Fruit fly (Drosophila melanogaster) whole organism, prepupa: ENCODE results near the gene CG31029.

ENCODE experiments used
- Blimp-1 ChIP-seq: fragments of 200-800 bp; sonication (Bioruptor generic); optimal IDR thresholded peaks from 3 replicates; lab custom pipeline; 2017; ENCODE audit warnings: missing biosample characterization, missing genetic modification characterization, mild to moderate bottlenecking, moderate library complexity, missing genetic modification reagents
- CG10631 ChIP-seq: fragments of 200-800 bp; sonication (Bioruptor generic); optimal IDR thresholded peaks from 2 replicates; lab custom pipeline; 2016; ENCODE audit warnings: missing biosample characterization, missing genetic modification characterization
- CG10669 ChIP-seq: fragments of 200-800 bp; sonication (Bioruptor generic); optimal IDR thresholded peaks from 3 replicates; lab custom pipeline; 2018; ENCODE audit warnings: missing biosample characterization, mild to moderate bottlenecking, missing genetic modification characterization, moderate library complexity
- CG11294 ChIP-seq: fragments of 200-800 bp; sonication (Bioruptor generic); IDR thresholded peaks from 2 replicates; pipeline ENCODE4 v1.3.6; 2022; ENCODE audit warnings: missing biosample characterization, missing genetic modification characterization
- CG11762 ChIP-seq: fragments of 200-800 bp; sonication (Bioruptor generic); optimal IDR thresholded peaks from 3 replicates; lab custom pipeline; 2016; ENCODE audit warnings: missing biosample characterization, missing genetic modification characterization; ENCODE audit not compliant: insufficient read depth
- CG11902 ChIP-seq: fragments of 200-800 bp; sonication (Bioruptor generic); optimal IDR thresholded peaks from 3 replicates; lab custom pipeline; 2016; ENCODE audit warnings: missing biosample characterization, missing genetic modification characterization
- CG15336 ChIP-seq: fragments of 200-800 bp; sonication (Bioruptor generic); IDR thresholded peaks from 2 replicates; pipeline ENCODE4 v1.3.6; 2022; ENCODE audit warnings: missing biosample characterization, missing genetic modification characterization
- CG1621 ChIP-seq: fragments of 200-800 bp; sonication (Bioruptor generic); optimal IDR thresholded peaks from 3 replicates; lab custom pipeline; 2018; ENCODE audit warnings: missing biosample characterization, mild to moderate bottlenecking, missing genetic modification characterization
- CG16779 ChIP-seq: fragments of 200-800 bp; sonication (Bioruptor generic); optimal IDR thresholded peaks from 3 replicates; lab custom pipeline; 2017; ENCODE audit warnings: missing biosample characterization, mild to moderate bottlenecking, missing genetic modification characterization
- CG3032 ChIP-seq: fragments of 200-800 bp; optimal IDR thresholded peaks from 2 replicates; lab custom pipeline; 2019; ENCODE audit warnings: missing biosample characterization, mild to moderate bottlenecking, missing genetic modification characterization, moderate library complexity
- CG32006 ChIP-seq: fragments of 200-800 bp; sonication (Bioruptor generic); optimal IDR thresholded peaks from 3 replicates; lab custom pipeline; 2017; ENCODE audit warnings: missing biosample characterization, mild to moderate bottlenecking, missing genetic modification characterization
- CG34406 ChIP-seq: fragments of 200-800 bp; sonication (Bioruptor generic); optimal IDR thresholded peaks from 3 replicates; lab custom pipeline; 2016; ENCODE audit warnings: missing biosample characterization, missing genetic modification characterization
- CG3919 ChIP-seq: fragments of 200-800 bp; sonication (Bioruptor generic); optimal IDR thresholded peaks from 3 replicates; lab custom pipeline; 2016; ENCODE audit warnings: missing biosample characterization, missing genetic modification characterization
- CG6276 ChIP-seq: fragments of 200-800 bp; sonication (Bioruptor generic); optimal IDR thresholded peaks from 2 replicates; lab custom pipeline; 2017; ENCODE audit warnings: missing biosample characterization, mild to moderate bottlenecking, missing genetic modification characterization
- CG6808 ChIP-seq: fragments of 200-800 bp; sonication (Bioruptor generic); optimal IDR thresholded peaks from 3 replicates; lab custom pipeline; 2017; ENCODE audit warnings: missing biosample characterization, missing genetic modification characterization, mild to moderate bottlenecking, moderate library complexity, missing genetic modification reagents
- CG6854 ChIP-seq: fragments of 200-800 bp; sonication (Bioruptor generic); optimal IDR thresholded peaks from 2 replicates; lab custom pipeline; 2017; ENCODE audit warnings: missing biosample characterization, mild to moderate bottlenecking, missing genetic modification characterization
- CG7368 ChIP-seq: fragments of 200-800 bp; sonication (Bioruptor generic); optimal IDR thresholded peaks from 3 replicates; lab custom pipeline; 2016; ENCODE audit warnings: missing biosample characterization, missing genetic modification characterization
- CG8119 ChIP-seq: fragments of 200-800 bp; sonication (Bioruptor generic); IDR thresholded peaks from 3 replicates; pipeline ENCODE4 v1.3.6; 2022; ENCODE audit warnings: missing biosample characterization, missing genetic modification characterization
- CG9139 ChIP-seq: fragments of 200-800 bp; sonication (Bioruptor generic); optimal IDR thresholded peaks from 3 replicates; lab custom pipeline; 2017; ENCODE audit warnings: missing biosample characterization, mild to moderate bottlenecking, missing genetic modification characterization
- Eip75B ChIP-seq: fragments of 200-800 bp; sonication (Bioruptor generic); optimal IDR thresholded peaks from 3 replicates; lab custom pipeline; 2016; ENCODE audit warnings: missing biosample characterization, missing genetic modification characterization
- Eip78C ChIP-seq: fragments of 200-800 bp; sonication (Bioruptor generic); peaks from one replicate; lab custom pipeline; 2016; ENCODE audit warnings: missing biosample characterization, missing genetic modification characterization
- Eip93F ChIP-seq: fragments of 200-800 bp; sonication (Bioruptor generic); optimal IDR thresholded peaks from 2 replicates; lab custom pipeline; 2016; ENCODE audit warnings: missing biosample characterization, mild to moderate bottlenecking, missing genetic modification characterization
- Ets21C ChIP-seq: fragments of 200-800 bp; sonication (Bioruptor generic); optimal IDR thresholded peaks from 3 replicates; lab custom pipeline; 2016; ENCODE audit warnings: missing biosample characterization, missing genetic modification characterization
- Ets96B ChIP-seq: fragments of 200-800 bp; optimal IDR thresholded peaks from 2 replicates; lab custom pipeline; 2019; ENCODE audit warnings: missing biosample characterization, mild to moderate bottlenecking, missing genetic modification characterization, moderate library complexity
- Hr38 ChIP-seq: sonication (Bioruptor generic); optimal IDR thresholded peaks from 2 replicates; lab custom pipeline; 2016; ENCODE audit warnings: missing biosample characterization, missing genetic modification characterization
- Hr39 ChIP-seq: fragments of 200-800 bp; sonication (Bioruptor generic); optimal IDR thresholded peaks from 2 replicates; lab custom pipeline; 2016; ENCODE audit warnings: missing biosample characterization, missing genetic modification characterization
- Lpt ChIP-seq: fragments of 200-800 bp; sonication (Bioruptor generic); optimal IDR thresholded peaks from 3 replicates; lab custom pipeline; 2016; ENCODE audit warnings: missing biosample characterization, missing genetic modification characterization
- Met ChIP-seq: fragments of 200-800 bp; sonication (Bioruptor generic); optimal IDR thresholded peaks from 3 replicates; lab custom pipeline; 2016; ENCODE audit warnings: missing biosample characterization, missing genetic modification characterization
- Sox102F ChIP-seq: fragments of 200-800 bp; sonication (Bioruptor generic); optimal IDR thresholded peaks from 2 replicates; lab custom pipeline; 2016; ENCODE audit warnings: missing biosample characterization, mild to moderate bottlenecking, missing genetic modification characterization
- achi ChIP-seq: fragments of 200-800 bp; sonication (Bioruptor generic); optimal IDR thresholded peaks from 3 replicates; lab custom pipeline; 2016; ENCODE audit warnings: missing biosample characterization, missing genetic modification characterization
- acj6 ChIP-seq: fragments of 200-800 bp; sonication (Bioruptor generic); optimal IDR thresholded peaks from 3 replicates; lab custom pipeline; 2016; ENCODE audit warnings: missing biosample characterization, missing genetic modification characterization
- cyc ChIP-seq: fragments of 200-800 bp; sonication (Bioruptor generic); optimal IDR thresholded peaks from 3 replicates; lab custom pipeline; 2016; ENCODE audit warnings: missing biosample characterization, missing genetic modification characterization
- dac ChIP-seq: fragments of 200-800 bp; sonication (Bioruptor generic); optimal IDR thresholded peaks from 2 replicates; lab custom pipeline; 2017; ENCODE audit warnings: missing biosample characterization, mild to moderate bottlenecking, missing genetic modification characterization
- dsx ChIP-seq: fragments of 200-800 bp; optimal IDR thresholded peaks from 3 replicates; lab custom pipeline; 2019; ENCODE audit warnings: missing biosample characterization, mild to moderate bottlenecking, missing genetic modification characterization, moderate library complexity; ENCODE audit not compliant: poor library complexity, severe bottlenecking
- eg ChIP-seq: fragments of 200-800 bp; sonication (Bioruptor generic); IDR thresholded peaks from 3 replicates; pipeline ENCODE4 v1.3.6; 2022; ENCODE audit warnings: missing biosample characterization, missing genetic modification characterization
- fd85E ChIP-seq: fragments of 200-800 bp; sonication (Bioruptor generic); optimal IDR thresholded peaks from 3 replicates; lab custom pipeline; 2016; ENCODE audit warnings: missing biosample characterization, missing genetic modification characterization
- fkh ChIP-seq: fragments of 200-800 bp; sonication (Bioruptor generic); optimal IDR thresholded peaks from 3 replicates; lab custom pipeline; 2017; ENCODE audit warnings: missing biosample characterization, mild to moderate bottlenecking, missing genetic modification characterization, moderate library complexity
- net ChIP-seq: fragments of 200-800 bp; sonication (Bioruptor generic); optimal IDR thresholded peaks from 3 replicates; lab custom pipeline; 2016; ENCODE audit warnings: missing biosample characterization, missing genetic modification characterization
- pdm3 ChIP-seq: fragments of 200-800 bp; sonication (Bioruptor generic); optimal IDR thresholded peaks from 3 replicates; lab custom pipeline; 2016; ENCODE audit warnings: missing biosample characterization, missing genetic modification characterization
- spab ChIP-seq: fragments of 200-800 bp; sonication (Bioruptor generic); optimal IDR thresholded peaks from 2 replicates; lab custom pipeline; 2017; ENCODE audit warnings: missing biosample characterization, mild to moderate bottlenecking, missing genetic modification characterization, missing genetic modification reagents
- ss ChIP-seq, 2 experiments: fragments of 200-800 bp; sonication (Bioruptor generic); optimal IDR thresholded peaks; 2 replicates in 1 of 2; 3 replicates in 1 of 2; lab custom pipeline; 2017 to 2018; ENCODE audit warnings: mild to moderate bottlenecking in 2 of 2, missing biosample characterization in 2 of 2, missing genetic modification characterization in 2 of 2, moderate library complexity in 1 of 2
- topi ChIP-seq: fragments of 200-800 bp; sonication (Bioruptor generic); optimal IDR thresholded peaks from 3 replicates; lab custom pipeline; 2016; ENCODE audit warnings: missing biosample characterization, missing genetic modification characterization

The CG31029 gene

DNA sequence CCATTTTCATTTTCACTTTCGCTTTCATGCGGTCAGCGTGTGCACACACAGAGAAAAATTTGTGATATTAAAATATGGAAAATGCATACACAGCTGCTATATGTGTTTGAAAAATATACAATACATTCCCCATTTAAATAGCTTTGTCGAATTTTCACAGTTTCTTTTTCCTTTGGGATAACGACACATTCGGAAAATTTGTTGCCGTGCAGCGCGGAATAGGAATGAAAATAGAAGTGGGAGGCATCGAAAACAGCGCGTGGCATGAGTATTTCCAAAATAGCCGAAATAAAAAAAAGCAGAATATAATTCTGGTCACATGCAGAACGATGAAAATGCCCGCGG, 39.5 kb downstream of the CG31029 start (continued):
- TF ChIP-seq acj6, result peak; percentile 55
- TF ChIP-seq Met (GFP tag; lab: Kevin White, UChicago), result peak; percentile 46
- TF ChIP-seq Hr38, result no peak
- TF ChIP-seq net, result peak; percentile 53
- TF ChIP-seq CG3032 (tag; lab: Kevin White, UChicago), result no peak
- no peak for TF ChIP-seq spab
- TF ChIP-seq CG34406 (GFP tag; lab: Kevin White, UChicago), result peak; percentile 23
- no peak for TF ChIP-seq Ets96B
- TF ChIP-seq fd85E (GFP tag; lab: Kevin White, UChicago), result no peak
- TF ChIP-seq CG6854 (GFP tag; lab: Kevin White, UChicago), result no peak
- peak; percentile 49 for TF ChIP-seq topi (GFP tag; lab: Kevin White, UChicago)
- no peak for TF ChIP-seq fkh (GFP tag; lab: Kevin White, UChicago)
- peak; percentile 38 for TF ChIP-seq Sox102F (GFP tag; lab: Kevin White, UChicago)
- no peak for TF ChIP-seq CG9139
- TF ChIP-seq Blimp-1 (GFP tag; lab: Kevin White, UChicago), result peak; percentile 19
- peak; percentile 57 for TF ChIP-seq achi (GFP tag; lab: Kevin White, UChicago)
- no peak for TF ChIP-seq CG10669 (GFP tag; lab: Kevin White, UChicago)
- peak; percentile 13 for TF ChIP-seq Ets21C (GFP tag; lab: Kevin White, UChicago)
- peak; percentile 79 for TF ChIP-seq CG8119 (GFP tag; lab: Robert Waterston, UW)
- peak; percentile 4 for TF ChIP-seq CG7368 (GFP tag; lab: Kevin White, UChicago)
- TF ChIP-seq ss (GFP tag; optimal IDR thresholded peaks at IDR 0.05; lab: Kevin White, UChicago), result no peak
- peak; percentile 61 for TF ChIP-seq Hr39 (GFP tag; lab: Kevin White, UChicago)
- TF ChIP-seq dsx (GFP tag; lab: Kevin White, UChicago), result no peak
- TF ChIP-seq CG3919 (GFP tag; lab: Kevin White, UChicago), result peak; percentile 57
- TF ChIP-seq CG1621 (tag; lab: Kevin White, UChicago), result no peak
- TF ChIP-seq dac, result peak; percentile 74
- peak; percentile 84 for TF ChIP-seq CG15336 (GFP tag; lab: Robert Waterston, UW)
- no peak for TF ChIP-seq CG11762 (GFP tag; lab: Kevin White, UChicago)
- peak; percentile 28 for TF ChIP-seq Eip75B (GFP tag; lab: Kevin White, UChicago)
- peak; percentile 85 for TF ChIP-seq eg
- peak; percentile 85 for TF ChIP-seq CG32006
- TF ChIP-seq CG10631 (GFP tag; lab: Kevin White, UChicago), result peak; percentile 51

DNA sequence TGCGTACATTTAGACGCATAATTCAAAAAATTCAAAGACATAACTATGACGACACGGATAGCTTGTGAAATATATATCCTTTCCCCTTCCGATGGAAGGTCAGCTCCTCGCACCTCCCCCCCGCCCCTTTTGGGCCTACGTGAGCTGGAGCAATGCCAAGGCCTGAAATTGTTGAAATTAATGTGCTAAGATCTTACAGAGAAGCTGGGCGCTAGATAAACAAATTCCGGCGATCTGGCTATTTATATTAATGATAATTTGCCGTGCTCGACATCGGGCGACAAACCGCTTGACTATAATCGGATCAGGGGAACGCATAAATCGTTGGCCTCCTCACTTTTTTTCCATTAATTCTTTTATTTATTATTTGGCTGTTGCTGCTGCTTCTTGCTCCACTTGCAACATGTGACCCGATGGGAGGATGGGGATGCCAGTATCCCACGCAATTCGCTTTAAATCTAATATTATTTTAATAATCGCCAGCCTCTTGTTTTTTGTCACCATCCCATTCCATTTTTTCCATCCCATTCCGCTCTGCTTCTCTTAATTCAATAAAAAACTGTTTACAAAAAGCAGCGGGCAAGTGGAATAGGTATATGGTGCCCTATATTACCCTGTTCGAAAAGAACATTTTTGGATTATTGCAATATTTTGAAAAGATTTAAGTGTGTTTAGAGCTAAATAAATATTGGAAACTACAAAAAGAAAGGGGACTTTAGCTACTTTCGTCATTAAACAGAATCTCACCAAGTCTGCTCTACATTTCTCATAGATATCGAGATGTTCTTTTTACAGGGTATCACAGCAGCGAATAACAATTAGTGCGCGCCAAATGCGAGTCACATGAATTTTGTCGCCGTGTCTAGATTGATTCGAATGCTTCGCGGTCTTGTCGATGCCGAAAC, 40.1 kb downstream of the CG31029 start:
- TF ChIP-seq acj6 (no peak), CG11762 (GFP tag; lab: Kevin White, UChicago) (no peak), CG9139 (no peak)

- peak; percentile 12 for TF ChIP-seq dsx (GFP tag; lab: Kevin White, UChicago)
- peak; percentile 22 for TF ChIP-seq Eip78C
- peak; percentile 53 for TF ChIP-seq Eip75B (GFP tag; lab: Kevin White, UChicago)
- no peak for TF ChIP-seq CG11294 (GFP tag; lab: Robert Waterston, UW)
- peak; percentile 66 for TF ChIP-seq Blimp-1 (GFP tag; lab: Kevin White, UChicago)
- TF ChIP-seq Ets96B, result peak; percentile 20
- peak; percentile 7 for TF ChIP-seq CG1621 (tag; lab: Kevin White, UChicago)
- TF ChIP-seq CG16779 (tag; lab: Kevin White, UChicago), result peak; percentile 21
- TF ChIP-seq CG3032 (tag; lab: Kevin White, UChicago), result peak; percentile 18
- no peak for TF ChIP-seq CG34406 (GFP tag; lab: Kevin White, UChicago)
- TF ChIP-seq achi (GFP tag; lab: Kevin White, UChicago), result no peak
- peak; percentile 24 for TF ChIP-seq CG32006
- peak; percentile 14 for TF ChIP-seq CG6276 (GFP tag; lab: Kevin White, UChicago)
- no peak for TF ChIP-seq Lpt (GFP tag; lab: Kevin White, UChicago)
- TF ChIP-seq CG6808 (GFP tag; lab: Kevin White, UChicago), result peak; percentile 20
- TF ChIP-seq topi (GFP tag; lab: Kevin White, UChicago), result no peak
- peak; percentile 2 for TF ChIP-seq spab
- TF ChIP-seq Eip93F, result no peak
- TF ChIP-seq eg, result 0 out of 3 replicates have a peak, but pooled peaks have one; percentile 29
- TF ChIP-seq ss (GFP tag; optimal IDR thresholded peaks at IDR 0.05; lab: Kevin White, UChicago), result peak in 1 of 2 experiments; percentile 62
- no peak for TF ChIP-seq Met (GFP tag; lab: Kevin White, UChicago)
- no peak for TF ChIP-seq CG8119 (GFP tag; lab: Robert Waterston, UW)
- TF ChIP-seq CG9139, result peak; percentile 26
- TF ChIP-seq CG11902 (GFP tag; lab: Kevin White, UChicago), result no peak
- no peak for TF ChIP-seq cyc
- TF ChIP-seq pdm3 (GFP tag; lab: Kevin White, UChicago), result no peak
Observed at dm6 chr3R:30090261-30091006, 41.8 kb downstream of the CG31029 start.
